Worm (Caenorhabditis elegans) whole organism, young adult: ENCODE data around the gene ptr-8.
A peak's percentile ranks its signal among the peaks of the same experiment; 100 is the strongest.

Source experiments
- B0035.1 ChIP-seq: sonication (generic microtip); optimal IDR thresholded peaks from 2 replicates; lab custom pipeline; 2016; ENCODE audit warnings: missing genetic modification characterization, mild to moderate bottlenecking, missing compliant biosample characterization, missing genotype, missing genetic modification reagents
- B0261.1 ChIP-seq: sonication (generic microtip); optimal IDR thresholded peaks from 2 replicates; lab custom pipeline; 2016; ENCODE audit warnings: mild to moderate bottlenecking, missing genetic modification characterization, moderate library complexity, missing compliant biosample characterization
- C06A6.2 ChIP-seq: fragments of 200-800 bp; sonication (Bioruptor generic); conservative IDR thresholded peaks from 2 replicates; pipeline ENCODE4 v1.3.6; 2022; ENCODE audit warnings: missing genetic modification characterization, missing compliant biosample characterization
- F10E7.11 ChIP-seq: sonication (generic microtip); optimal IDR thresholded peaks from 2 replicates; lab custom pipeline; 2017; ENCODE audit warnings: mild to moderate bottlenecking, missing genetic modification characterization, moderate library complexity, missing compliant biosample characterization
- F22D6.2 ChIP-seq: sonication (generic microtip); optimal IDR thresholded peaks from 2 replicates; lab custom pipeline; 2016; ENCODE audit warnings: mild to moderate bottlenecking, missing genetic modification characterization, missing compliant biosample characterization
- F23B12.7 ChIP-seq: sonication (generic microtip); optimal IDR thresholded peaks from 2 replicates; lab custom pipeline; 2017; ENCODE audit warnings: missing genetic modification characterization, mild to moderate bottlenecking, missing compliant biosample characterization, antibody characterized with exemption, moderate library complexity; ENCODE audit not compliant: insufficient read depth
- F33H1.4 ChIP-seq: fragments of 200-800 bp; sonication (Bioruptor generic); IDR thresholded peaks from 2 replicates; pipeline ENCODE4 v1.3.6; 2022; ENCODE audit warnings: missing genetic modification reagents, missing genetic modification characterization, missing compliant biosample characterization
- F37B4.10 ChIP-seq: fragments of 200-800 bp; sonication (Bioruptor generic); IDR thresholded peaks from 2 replicates; pipeline ENCODE4 v1.3.6; 2022; ENCODE audit warnings: missing genetic modification characterization, missing compliant biosample characterization
- F52B5.7 ChIP-seq: sonication (generic microtip); optimal IDR thresholded peaks from 2 replicates; lab custom pipeline; 2016; ENCODE audit warnings: mild to moderate bottlenecking, missing genetic modification characterization, missing compliant biosample characterization
- F57A8.1 ChIP-seq: fragments of 200-800 bp; sonication (Bioruptor generic); optimal IDR thresholded peaks from 2 replicates; lab custom pipeline; 2018; ENCODE audit warnings: mild to moderate bottlenecking, missing genetic modification characterization, moderate library complexity, missing compliant biosample characterization
- akir-1 ChIP-seq: fragments of 200-800 bp; sonication (Bioruptor generic); optimal IDR thresholded peaks from 2 replicates; lab custom pipeline; 2018; ENCODE audit warnings: mild to moderate bottlenecking, missing genetic modification characterization, moderate library complexity, missing compliant biosample characterization
- atf-7 ChIP-seq: sonication (generic microtip); optimal IDR thresholded peaks from 2 replicates; lab custom pipeline; 2017; ENCODE audit warnings: mild to moderate bottlenecking, missing genetic modification characterization, missing compliant biosample characterization
- attf-6 ChIP-seq: fragments of 200-800 bp; sonication (Bioruptor generic); IDR thresholded peaks from 2 replicates; pipeline ENCODE4 v1.3.6; 2022; ENCODE audit warnings: missing genetic modification reagents, missing genetic modification characterization, missing compliant biosample characterization
- bed-1 ChIP-seq: fragments of 200-800 bp; sonication (Bioruptor generic); IDR thresholded peaks from 2 replicates; pipeline ENCODE4 v1.3.6; 2022; ENCODE audit warnings: missing genetic modification reagents, missing genetic modification characterization, missing compliant biosample characterization
- ceh-58 ChIP-seq: fragments of 200-800 bp; sonication (Bioruptor generic); IDR thresholded peaks from 2 replicates; pipeline ENCODE4 v1.3.6; 2022; ENCODE audit warnings: missing genetic modification characterization, missing compliant biosample characterization
- ceh-79 ChIP-seq: sonication (generic microtip); optimal IDR thresholded peaks from 2 replicates; lab custom pipeline; 2017; ENCODE audit warnings: mild to moderate bottlenecking, missing genetic modification characterization, missing compliant biosample characterization
- dpff-1 ChIP-seq: sonication (generic microtip); optimal IDR thresholded peaks from 2 replicates; lab custom pipeline; 2017; ENCODE audit warnings: mild to moderate bottlenecking, missing genetic modification characterization, missing compliant biosample characterization
- efl-1 ChIP-seq: fragments of 150-350 bp; optimal IDR thresholded peaks from 2 replicates; lab custom pipeline; 2014; ENCODE audit warnings: missing biosample characterization, missing genetic modification reagents, missing genetic modification characterization
- egl-18 ChIP-seq: fragments of 200-800 bp; sonication (Bioruptor generic); IDR thresholded peaks from 2 replicates; pipeline ENCODE4 v1.3.6; 2022; ENCODE audit warnings: missing genetic modification reagents, missing genetic modification characterization, missing compliant biosample characterization
- egl-44 ChIP-seq: fragments of 200-800 bp; sonication (Bioruptor generic); IDR thresholded peaks from 2 replicates; pipeline ENCODE4 v1.3.6; 2022; ENCODE audit warnings: missing genetic modification reagents, missing genetic modification characterization, missing compliant biosample characterization
- egrh-3 ChIP-seq: fragments of 200-800 bp; sonication (Bioruptor generic); IDR thresholded peaks from 2 replicates; pipeline ENCODE4 v1.3.6; 2022; ENCODE audit warnings: missing genetic modification reagents, missing genetic modification characterization, missing compliant biosample characterization
- ekl-4 ChIP-seq: fragments of 200-800 bp; sonication (Bioruptor generic); IDR thresholded peaks from 2 replicates; pipeline ENCODE4 v1.3.6; 2022; ENCODE audit warnings: missing genetic modification reagents, missing genetic modification characterization, missing compliant biosample characterization
- fkh-3 ChIP-seq: sonication (generic microtip); optimal IDR thresholded peaks from 2 replicates; lab custom pipeline; 2016; ENCODE audit warnings: mild to moderate bottlenecking, missing genetic modification characterization, missing compliant biosample characterization
- him-1 ChIP-seq: sonication (generic microtip); optimal IDR thresholded peaks from 2 replicates; lab custom pipeline; 2016; ENCODE audit warnings: missing genotype, missing genetic modification reagents, missing genetic modification characterization, missing compliant biosample characterization
- hmg-1.2 ChIP-seq: fragments of 200-800 bp; sonication (Bioruptor generic); IDR thresholded peaks from 2 replicates; pipeline ENCODE4 v1.3.6; 2022; ENCODE audit warnings: missing genetic modification reagents, missing genetic modification characterization, missing compliant biosample characterization
- hrde-1 ChIP-seq: sonication (generic microtip); optimal IDR thresholded peaks from 2 replicates; lab custom pipeline; 2016; ENCODE audit warnings: missing genetic modification characterization, mild to moderate bottlenecking, missing compliant biosample characterization, moderate library complexity, missing genotype, missing genetic modification reagents, borderline replicate concordance
- lag-1 ChIP-seq: fragments of 200-800 bp; sonication (Bioruptor generic); IDR thresholded peaks from 2 replicates; pipeline ENCODE4 v1.3.6; 2022; ENCODE audit warnings: missing genetic modification reagents, missing genetic modification characterization, missing compliant biosample characterization
- let-607 ChIP-seq, 2 experiments: fragments of 200-800 bp in 1 of 2; sonication (Bioruptor generic) in 1 of 2; sonication (generic microtip) in 1 of 2; optimal IDR thresholded peaks; 2 replicates each; lab custom pipeline; 2016 to 2018; ENCODE audit warnings: mild to moderate bottlenecking in 2 of 2, missing compliant biosample characterization in 2 of 2, missing genetic modification characterization in 2 of 2, moderate library complexity in 2 of 2, missing genotype in 1 of 2
- lin-26 ChIP-seq: fragments of 200-800 bp; sonication (Bioruptor generic); IDR thresholded peaks from 2 replicates; pipeline ENCODE4 v1.3.6; 2022; ENCODE audit warnings: missing genetic modification reagents, missing genetic modification characterization, missing compliant biosample characterization
- lsl-1 ChIP-seq: fragments of 200-800 bp; sonication (Bioruptor generic); optimal IDR thresholded peaks from 2 replicates; lab custom pipeline; 2018; ENCODE audit warnings: mild to moderate bottlenecking, missing genetic modification characterization, moderate library complexity, missing compliant biosample characterization
- madf-10 ChIP-seq: sonication (generic microtip); optimal IDR thresholded peaks from 2 replicates; lab custom pipeline; 2016; ENCODE audit warnings: mild to moderate bottlenecking, missing genetic modification characterization, missing compliant biosample characterization
- madf-3 ChIP-seq: fragments of 200-800 bp; sonication (Bioruptor generic); IDR thresholded peaks from 2 replicates; pipeline ENCODE4 v1.3.6; 2022; ENCODE audit warnings: missing genetic modification reagents, missing genetic modification characterization, missing compliant biosample characterization
- madf-6 ChIP-seq: fragments of 200-800 bp; sonication (Bioruptor generic); IDR thresholded peaks from 2 replicates; pipeline ENCODE4 v1.3.6; 2022; ENCODE audit warnings: missing genetic modification reagents, missing genetic modification characterization, missing compliant biosample characterization
- nfya-1 ChIP-seq: sonication (generic microtip); optimal IDR thresholded peaks from 2 replicates; lab custom pipeline; 2017; ENCODE audit warnings: antibody characterized with exemption, missing compliant biosample characterization, missing genetic modification characterization, borderline replicate concordance; ENCODE audit not compliant: insufficient read depth
- nfya-2 ChIP-seq: fragments of 200-800 bp; sonication (Bioruptor generic); IDR thresholded peaks from 2 replicates; pipeline ENCODE4 v1.3.6; 2022; ENCODE audit warnings: missing genetic modification reagents, missing genetic modification characterization, missing compliant biosample characterization
- nhr-90 ChIP-seq: sonication (generic microtip); optimal IDR thresholded peaks from 2 replicates; lab custom pipeline; 2016; ENCODE audit warnings: missing genotype, mild to moderate bottlenecking, missing genetic modification characterization, missing compliant biosample characterization
- pha-4 ChIP-seq: fragments of 150-350 bp; sonication (generic microtip); optimal IDR thresholded peaks from 2 replicates; lab custom pipeline; 2014; ENCODE audit warnings: missing biosample characterization, missing genetic modification reagents, missing genetic modification characterization
- rcor-1 ChIP-seq: fragments of 200-800 bp; sonication (Bioruptor generic); IDR thresholded peaks from 2 replicates; pipeline ENCODE4 v1.3.6; 2022; ENCODE audit warnings: missing genetic modification reagents, missing genetic modification characterization, missing compliant biosample characterization
- rec-8 ChIP-seq, 2 experiments: sonication (generic microtip); optimal IDR thresholded peaks; 2 replicates each; lab custom pipeline; 2016; ENCODE audit warnings: mild to moderate bottlenecking in 2 of 2, missing genetic modification characterization in 2 of 2, missing genetic modification reagents in 2 of 2, missing genotype in 2 of 2, missing biosample characterization in 1 of 2, missing compliant biosample characterization in 1 of 2, moderate library complexity in 1 of 2
- snpc-1.1 ChIP-seq: sonication (generic microtip); optimal IDR thresholded peaks from 2 replicates; lab custom pipeline; 2017; ENCODE audit warnings: missing genetic modification characterization, mild to moderate bottlenecking, missing compliant biosample characterization, antibody characterized with exemption, moderate library complexity, missing genotype, missing genetic modification reagents; ENCODE audit not compliant: insufficient read depth
- tbp1 ChIP-seq: fragments of 200-800 bp; sonication (Bioruptor generic); optimal IDR thresholded peaks from 2 replicates; lab custom pipeline; 2018; ENCODE audit warnings: mild to moderate bottlenecking, missing genetic modification characterization, missing compliant biosample characterization
- tbx-9 ChIP-seq: sonication (generic microtip); optimal IDR thresholded peaks from 2 replicates; lab custom pipeline; 2016; ENCODE audit warnings: borderline replicate concordance, missing genetic modification characterization, inconsistent platforms, missing compliant biosample characterization
- unc-130 ChIP-seq: sonication (generic microtip); optimal IDR thresholded peaks from 2 replicates; lab custom pipeline; 2016; ENCODE audit warnings: missing genetic modification reagents, missing genetic modification characterization, missing compliant biosample characterization
- unc-62 ChIP-seq: fragments of 150-350 bp; optimal IDR thresholded peaks from 2 replicates; lab custom pipeline; 2014; ENCODE audit warnings: missing biosample characterization, missing genetic modification reagents, missing genetic modification characterization
- zfh-2 ChIP-seq: fragments of 200-800 bp; sonication (Bioruptor generic); conservative IDR thresholded peaks from 2 replicates; pipeline ENCODE4 v1.3.6; 2022; ENCODE audit warnings: missing genetic modification reagents, missing genetic modification characterization, missing compliant biosample characterization
- zim-3 ChIP-seq: sonication (generic microtip); optimal IDR thresholded peaks from 2 replicates; lab custom pipeline; 2017; ENCODE audit warnings: mild to moderate bottlenecking, missing genetic modification characterization, moderate library complexity, missing compliant biosample characterization
- ztf-25 ChIP-seq: fragments of 200-800 bp; sonication (Bioruptor generic); IDR thresholded peaks from 2 replicates; pipeline ENCODE4 v1.3.6; 2022; ENCODE audit warnings: missing genetic modification reagents, missing genetic modification characterization, missing compliant biosample characterization
- ztf-6 ChIP-seq: fragments of 200-800 bp; sonication (Bioruptor generic); IDR thresholded peaks from 2 replicates; pipeline ENCODE4 v1.3.6; 2022; ENCODE audit warnings: missing genetic modification reagents, missing genetic modification characterization, missing compliant biosample characterization

Gene ptr-8

ce11 chrII:10870698-10871097, 18.4 kb upstream of the ptr-8 start (continued):
- TF ChIP-seq unc-62 (GFP tag; lab: Kevin White, UChicago) (no peak), let-607 (tag; optimal IDR thresholded peaks at IDR 0.05; lab: Kevin White, UChicago) (no peak), F10E7.11 (no peak), B0261.1 (tag; lab: Kevin White, UChicago) (no peak), hmg-1.2 (GFP tag; lab: Robert Waterston, UW) (peak; percentile 5; the same call in 1 of the 2 replicates), hrde-1 (tag; lab: Kevin White, UChicago) (peak; percentile 48), akir-1 (GFP tag; lab: Kevin White, UChicago) (no peak), egl-18 (GFP tag; lab: Robert Waterston, UW) (no peak), F52B5.7 (tag; lab: Kevin White, UChicago) (no peak), egrh-3 (GFP tag; lab: Robert Waterston, UW) (no peak), nhr-90 (tag; lab: Kevin White, UChicago) (no peak), tbx-9 (tag; lab: Kevin White, UChicago) (no peak), C06A6.2 (GFP tag; lab: Robert Waterston, UW) (no peak), B0035.1 (tag; lab: Kevin White, UChicago) (peak; percentile 6), ceh-58 (peak; percentile 81; the same call in 1 of the 2 replicates), tbp1 (no peak), lin-26 (no peak), fkh-3 (no peak), rcor-1 (GFP tag; lab: Robert Waterston, UW) (no peak), F33H1.4 (GFP tag; lab: Robert Waterston, UW) (peak; percentile 42), madf-6 (peak; percentile 49; the same call in 1 of the 2 replicates), ceh-79 (tag; lab: Kevin White, UChicago) (no peak), dpff-1 (no peak), F23B12.7 (no peak), attf-6 (GFP tag; lab: Robert Waterston, UW) (no peak), F22D6.2 (no peak), nfya-1 (tag; lab: Kevin White, UChicago) (no peak), pha-4 (no peak), zfh-2 (no peak), efl-1 (GFP tag; lab: Kevin White, UChicago) (no peak), ztf-6 (GFP tag; lab: Robert Waterston, UW) (no peak), madf-10 (tag; lab: Kevin White, UChicago) (no peak), egl-44 (no peak), F37B4.10 (GFP tag; lab: Robert Waterston, UW) (no peak), F57A8.1 (no peak), rec-8 (tag; optimal IDR thresholded peaks at IDR 0.05; lab: Kevin White, UChicago) (no peak), atf-7 (tag; lab: Kevin White, UChicago) (peak; percentile 6), snpc-1.1 (tag; lab: Kevin White, UChicago) (no peak), unc-130 (no peak), nfya-2 (GFP tag; lab: Robert Waterston, UW) (no peak), lag-1 (no peak), ztf-25 (0 out of 2 replicates have a peak, but pooled peaks have one; percentile 66), bed-1 (GFP tag; lab: Robert Waterston, UW) (no peak), lsl-1 (GFP tag; lab: Kevin White, UChicago) (no peak), ekl-4 (GFP tag; lab: Robert Waterston, UW) (no peak), madf-3 (GFP tag; lab: Robert Waterston, UW) (no peak), zim-3 (tag; lab: Kevin White, UChicago) (no peak), him-1 (no peak)
